Fruit fly (Drosophila melanogaster) whole organism, embryonic: ENCODE measurements around the gene CG7789.

ENCODE experiments used
- CG10462 ChIP-seq: fragments of 200-800 bp; sonication (Bioruptor generic); optimal IDR thresholded peaks from 2 replicates; lab custom pipeline; 2016; ENCODE audit warnings: missing biosample characterization, missing genetic modification characterization
- CG11247 ChIP-seq: fragments of 200-800 bp; sonication (Bioruptor generic); IDR thresholded peaks from 2 replicates; pipeline ENCODE4 v1.3.6; 2022; ENCODE audit warnings: missing biosample characterization, missing genetic modification characterization
- CG12391 ChIP-seq: fragments of 200-800 bp; sonication (Bioruptor generic); optimal IDR thresholded peaks from 3 replicates; lab custom pipeline; 2018; ENCODE audit warnings: missing biosample characterization, mild to moderate bottlenecking, missing genetic modification characterization, moderate library complexity
- CG13624 ChIP-seq: fragments of 200-800 bp; sonication (Bioruptor generic); optimal IDR thresholded peaks from 2 replicates; lab custom pipeline; 2016; ENCODE audit warnings: missing biosample characterization, missing genetic modification characterization
- CG14710 ChIP-seq: fragments of 200-800 bp; sonication (Bioruptor generic); optimal IDR thresholded peaks from 3 replicates; lab custom pipeline; 2019; ENCODE audit warnings: missing biosample characterization, mild to moderate bottlenecking, missing genetic modification characterization, moderate library complexity
- CG15514 ChIP-seq: fragments of 200-800 bp; sonication (Bioruptor generic); optimal IDR thresholded peaks from 3 replicates; lab custom pipeline; 2017; ENCODE audit warnings: missing biosample characterization, missing genetic modification characterization, mild to moderate bottlenecking, moderate library complexity, missing genetic modification reagents
- CG15601 ChIP-seq: fragments of 200-800 bp; sonication (Bioruptor generic); optimal IDR thresholded peaks from 3 replicates; lab custom pipeline; 2019; ENCODE audit warnings: missing biosample characterization, mild to moderate bottlenecking, missing genetic modification characterization, moderate library complexity
- CG15696 ChIP-seq: fragments of 200-800 bp; sonication (Bioruptor generic); optimal IDR thresholded peaks from 2 replicates; lab custom pipeline; 2019; ENCODE audit warnings: missing biosample characterization, mild to moderate bottlenecking, missing genetic modification characterization, moderate library complexity
- CG1602 ChIP-seq: fragments of 200-800 bp; sonication (Bioruptor generic); optimal IDR thresholded peaks from 3 replicates; lab custom pipeline; 2016; ENCODE audit warnings: missing biosample characterization, missing genetic modification characterization
- CG17802 ChIP-seq: fragments of 200-800 bp; sonication (Bioruptor generic); optimal IDR thresholded peaks from 2 replicates; lab custom pipeline; 2018; ENCODE audit warnings: missing biosample characterization, mild to moderate bottlenecking, missing genetic modification characterization, moderate library complexity
- CG1832 ChIP-seq: fragments of 200-800 bp; sonication (Bioruptor generic); optimal IDR thresholded peaks from 2 replicates; lab custom pipeline; 2017; ENCODE audit warnings: missing biosample characterization, mild to moderate bottlenecking, missing genetic modification characterization, inconsistent platforms
- CG18476 ChIP-seq: fragments of 200-800 bp; sonication (Bioruptor generic); optimal IDR thresholded peaks from 2 replicates; lab custom pipeline; 2016; ENCODE audit warnings: missing biosample characterization, mild to moderate bottlenecking, missing genetic modification characterization
- CG2202 ChIP-seq: fragments of 200-800 bp; sonication (Bioruptor generic); optimal IDR thresholded peaks from 2 replicates; lab custom pipeline; 2018; ENCODE audit warnings: missing biosample characterization, mild to moderate bottlenecking, missing genetic modification characterization
- CG32772 ChIP-seq: fragments of 200-800 bp; sonication (Bioruptor generic); IDR thresholded peaks from 2 replicates; pipeline ENCODE4 v1.3.6; 2022; ENCODE audit warnings: missing biosample characterization, missing genetic modification characterization
- CG3847 ChIP-seq: fragments of 200-800 bp; sonication (Bioruptor generic); IDR thresholded peaks from 2 replicates; pipeline ENCODE4 v1.3.6; 2022; ENCODE audit warnings: missing biosample characterization, missing genetic modification characterization
- CG5953 ChIP-seq: fragments of 200-800 bp; sonication (Bioruptor generic); IDR thresholded peaks from 2 replicates; pipeline ENCODE4 v1.3.6; 2022; ENCODE audit warnings: missing biosample characterization, missing genetic modification characterization
- CG7372 ChIP-seq: fragments of 200-800 bp; sonication (Bioruptor generic); IDR thresholded peaks from 2 replicates; pipeline ENCODE4 v1.3.6; 2022; ENCODE audit warnings: missing biosample characterization, missing genetic modification characterization
- CG7987 ChIP-seq: fragments of 200-800 bp; sonication (Bioruptor generic); optimal IDR thresholded peaks from 2 replicates; lab custom pipeline; 2018; ENCODE audit warnings: missing biosample characterization, mild to moderate bottlenecking, missing genetic modification characterization, moderate library complexity
- CG9876 ChIP-seq: fragments of 200-800 bp; sonication (Bioruptor generic); optimal IDR thresholded peaks from 2 replicates; lab custom pipeline; 2016; ENCODE audit warnings: missing biosample characterization, missing genetic modification characterization
- Dip2 ChIP-seq: fragments of 200-800 bp; sonication (Bioruptor generic); IDR thresholded peaks from 2 replicates; pipeline ENCODE4 v1.3.6; 2022; ENCODE audit warnings: missing biosample characterization, missing genetic modification characterization
- Dip3 ChIP-seq: fragments of 200-800 bp; sonication (Bioruptor generic); optimal IDR thresholded peaks from 3 replicates; lab custom pipeline; 2016; ENCODE audit warnings: missing biosample characterization, missing genetic modification characterization
- Doc3 ChIP-seq: fragments of 200-800 bp; sonication (Bioruptor generic); IDR thresholded peaks from 3 replicates; pipeline ENCODE4 v1.3.6; 2022; ENCODE audit warnings: missing biosample characterization, missing genetic modification characterization; ENCODE audit not compliant: partially characterized antibody
- Fer1 ChIP-seq: fragments of 200-800 bp; sonication (Bioruptor generic); optimal IDR thresholded peaks from 2 replicates; lab custom pipeline; 2017; ENCODE audit warnings: missing biosample characterization, mild to moderate bottlenecking, missing genetic modification characterization
- Fer2 ChIP-seq: fragments of 200-800 bp; sonication (Bioruptor generic); optimal IDR thresholded peaks from 2 replicates; lab custom pipeline; 2018; ENCODE audit warnings: missing biosample characterization, mild to moderate bottlenecking, missing genetic modification characterization, moderate library complexity
- Hey ChIP-seq: fragments of 200-800 bp; sonication (Bioruptor generic); optimal IDR thresholded peaks from 3 replicates; lab custom pipeline; 2018; ENCODE audit warnings: missing biosample characterization, mild to moderate bottlenecking, missing genetic modification characterization
- Lim3 ChIP-seq: fragments of 200-800 bp; sonication (Bioruptor generic); IDR thresholded peaks from 2 replicates; pipeline ENCODE4 v1.3.6; 2022; ENCODE audit warnings: missing biosample characterization, missing genetic modification characterization
- Lpt ChIP-seq: fragments of >200 bp; optimal IDR thresholded peaks from 2 replicates; lab custom pipeline; 2018; ENCODE audit warnings: missing biosample characterization, missing genetic modification characterization
- Mad ChIP-seq: fragments of 200-800 bp; sonication (Bioruptor generic); optimal IDR thresholded peaks from 2 replicates; lab custom pipeline; 2016; ENCODE audit warnings: missing biosample characterization, missing genetic modification characterization
- NFAT ChIP-seq: fragments of 200-800 bp; sonication (Bioruptor generic); IDR thresholded peaks from 2 replicates; pipeline ENCODE4 v1.3.6; 2022; ENCODE audit warnings: missing biosample characterization, missing genetic modification characterization
- Opbp ChIP-seq: fragments of 200-800 bp; sonication (Bioruptor generic); IDR thresholded peaks from 3 replicates; pipeline ENCODE4 v1.3.6; 2022; ENCODE audit warnings: missing biosample characterization, missing genetic modification characterization; ENCODE audit not compliant: partially characterized antibody
- PHDP ChIP-seq: fragments of 200-800 bp; sonication (Bioruptor generic); optimal IDR thresholded peaks from 3 replicates; lab custom pipeline; 2018; ENCODE audit warnings: missing biosample characterization, mild to moderate bottlenecking, missing genetic modification characterization, moderate library complexity
- Sox100B ChIP-seq: fragments of 200-800 bp; sonication (Bioruptor generic); optimal IDR thresholded peaks from 3 replicates; lab custom pipeline; 2018; ENCODE audit warnings: missing biosample characterization, mild to moderate bottlenecking, missing genetic modification characterization
- Trl ChIP-seq, 3 experiments: fragments of >200 bp in 2 of 3; fragments of 200-800 bp in 1 of 3; sonication (Bioruptor generic) in 1 of 3; optimal IDR thresholded peaks; 2 replicates in 1 of 3; 3 replicates in 2 of 3; lab custom pipeline; 2016 to 2017; ENCODE audit warnings: missing biosample characterization in 1 of 3, missing genetic modification characterization in 1 of 3
- ap ChIP-seq: fragments of 200-800 bp; sonication (Bioruptor generic); IDR thresholded peaks from 2 replicates; pipeline ENCODE4 v1.3.6; 2022; ENCODE audit warnings: missing biosample characterization, missing genetic modification characterization
- cas ChIP-seq: fragments of 200-800 bp; sonication (Bioruptor generic); IDR thresholded peaks from 2 replicates; pipeline ENCODE4 v1.3.6; 2022; ENCODE audit warnings: missing biosample characterization, missing genetic modification characterization
- caup ChIP-seq: fragments of 200-800 bp; sonication (Bioruptor generic); optimal IDR thresholded peaks from 3 replicates; lab custom pipeline; 2017; ENCODE audit warnings: missing biosample characterization, mild to moderate bottlenecking, missing genetic modification characterization, moderate library complexity; ENCODE audit not compliant: severe bottlenecking
- chn ChIP-seq: fragments of 200-800 bp; sonication (Bioruptor generic); optimal IDR thresholded peaks from 2 replicates; lab custom pipeline; 2016; ENCODE audit warnings: missing biosample characterization, missing genetic modification characterization
- fd102C ChIP-seq: fragments of 200-800 bp; sonication (Bioruptor generic); optimal IDR thresholded peaks from 2 replicates; lab custom pipeline; 2018; ENCODE audit warnings: missing biosample characterization, mild to moderate bottlenecking, missing genetic modification characterization, moderate library complexity
- hth ChIP-seq: fragments of >200 bp; optimal IDR thresholded peaks from 2 replicates; lab custom pipeline; 2017; ENCODE audit warnings: inconsistent platforms
- insv ChIP-seq, 2 experiments: fragments of 200-800 bp; sonication (Bioruptor generic); optimal IDR thresholded peaks; 3 replicates each; lab custom pipeline; 2016 to 2018; ENCODE audit warnings: missing biosample characterization in 2 of 2, missing genetic modification characterization in 2 of 2
- lilli ChIP-seq: fragments of 200-800 bp; sonication (Bioruptor generic); optimal IDR thresholded peaks from 3 replicates; lab custom pipeline; 2016; ENCODE audit warnings: missing biosample characterization, missing genetic modification characterization
- odd ChIP-seq: fragments of 200-800 bp; sonication (Bioruptor generic); optimal IDR thresholded peaks from 2 replicates; lab custom pipeline; 2017; ENCODE audit warnings: missing biosample characterization, mild to moderate bottlenecking, missing genetic modification characterization
- onecut ChIP-seq: fragments of 200-800 bp; sonication (Bioruptor generic); IDR thresholded peaks from 2 replicates; pipeline ENCODE4 v1.3.6; 2022; ENCODE audit warnings: missing biosample characterization, missing genetic modification characterization
- pfk ChIP-seq: fragments of 200-800 bp; sonication (Bioruptor generic); optimal IDR thresholded peaks from 2 replicates; lab custom pipeline; 2018; ENCODE audit warnings: missing biosample characterization, mild to moderate bottlenecking, missing genetic modification characterization, moderate library complexity
- pita ChIP-seq: fragments of 200-800 bp; sonication (Bioruptor generic); optimal IDR thresholded peaks from 2 replicates; lab custom pipeline; 2017; ENCODE audit warnings: missing biosample characterization, mild to moderate bottlenecking, missing genetic modification characterization
- ranshi ChIP-seq: fragments of 200-800 bp; sonication (Bioruptor generic); IDR thresholded peaks from 2 replicates; pipeline ENCODE4 v1.3.6; 2022; ENCODE audit warnings: missing biosample characterization, missing genetic modification characterization
- rib ChIP-seq: fragments of 200-800 bp; sonication (Bioruptor generic); IDR thresholded peaks from 2 replicates; pipeline ENCODE4 v1.3.6; 2022; ENCODE audit warnings: missing biosample characterization, missing genetic modification characterization
- scrt ChIP-seq: fragments of 200-800 bp; sonication (Bioruptor generic); optimal IDR thresholded peaks from 2 replicates; lab custom pipeline; 2018; ENCODE audit warnings: missing biosample characterization, mild to moderate bottlenecking, missing genetic modification characterization, moderate library complexity
- tup ChIP-seq: fragments of 200-800 bp; sonication (Bioruptor generic); optimal IDR thresholded peaks from 2 replicates; lab custom pipeline; 2016; ENCODE audit warnings: missing biosample characterization, mild to moderate bottlenecking, missing genetic modification characterization, moderate library complexity
- twi ChIP-seq: fragments of 200-800 bp; optimal IDR thresholded peaks from 2 replicates; lab custom pipeline; 2019; ENCODE audit warnings: missing biosample characterization, mild to moderate bottlenecking, missing genetic modification characterization, moderate library complexity

CG7789 gene

dm6 chr3R:29772090-29772794 lies 30.8 kb upstream of the CG7789 start (continued):
- no peak for TF ChIP-seq CG2202 (tag; lab: Kevin White, UChicago)
- peak in 1 of 2 experiments; percentile 96 for TF ChIP-seq Trl (optimal IDR thresholded peaks at IDR 0.05; lab: Kevin White, UChicago)
- TF ChIP-seq Trl (GFP tag; optimal IDR thresholded peaks at IDR 0.05; lab: Kevin White, UChicago) = peak; percentile 47
- no peak for TF ChIP-seq Mad
- TF ChIP-seq cas (GFP tag; lab: Robert Waterston, UW) = no peak
- peak; percentile 61 for TF ChIP-seq Sox100B
- TF ChIP-seq CG32772 = no peak
- no peak for TF ChIP-seq CG7987
- TF ChIP-seq CG1602 (GFP tag; lab: Kevin White, UChicago) = peak; percentile 21
- TF ChIP-seq Fer2 (tag; lab: Kevin White, UChicago) = no peak
- TF ChIP-seq insv (GFP tag; optimal IDR thresholded peaks at IDR 0.05; lab: Kevin White, UChicago) = no peak
- no peak for TF ChIP-seq ap (GFP tag; lab: Robert Waterston, UW)
- TF ChIP-seq hth = no peak
- no peak for TF ChIP-seq caup (GFP tag; lab: Kevin White, UChicago)
- TF ChIP-seq CG15601 (tag; lab: Kevin White, UChicago) = no peak
- peak; percentile 40 for TF ChIP-seq CG12391 (tag; lab: Kevin White, UChicago)
- no peak for TF ChIP-seq Lim3
- TF ChIP-seq CG5953 (GFP tag; lab: Robert Waterston, UW) = no peak
- TF ChIP-seq CG17802 = no peak
- TF ChIP-seq CG9876 = no peak
- peak; percentile 31 for TF ChIP-seq CG15696 (tag; lab: Kevin White, UChicago)
- peak; percentile 20 for TF ChIP-seq lilli
- TF ChIP-seq chn (GFP tag; lab: Kevin White, UChicago) = no peak
- TF ChIP-seq pita (GFP tag; lab: Kevin White, UChicago) = no peak
- TF ChIP-seq CG13624 (GFP tag; lab: Kevin White, UChicago) = no peak
- TF ChIP-seq Doc3 (GFP tag; lab: Robert Waterston, UW) = peak; percentile 28; the same call in 1 of the 3 replicates
- peak; percentile 98 for TF ChIP-seq CG15514 (GFP tag; lab: Kevin White, UChicago)
- no peak for TF ChIP-seq scrt
- no peak for TF ChIP-seq pfk (GFP tag; lab: Kevin White, UChicago)
- no peak for TF ChIP-seq tup (GFP tag; lab: Kevin White, UChicago)
- TF ChIP-seq Lpt = no peak
- no peak for TF ChIP-seq CG1832 (GFP tag; lab: Kevin White, UChicago)
- peak; percentile 13 for TF ChIP-seq odd (GFP tag; lab: Kevin White, UChicago)
- TF ChIP-seq NFAT (GFP tag; lab: Robert Waterston, UW) = peak; percentile 75
- TF ChIP-seq twi (tag; lab: Kevin White, UChicago) = no peak
- no peak for TF ChIP-seq CG7372 (GFP tag; lab: Robert Waterston, UW)
- no peak for TF ChIP-seq CG10462
- no peak for TF ChIP-seq Opbp
- no peak for TF ChIP-seq CG11247 (GFP tag; lab: Robert Waterston, UW)
- TF ChIP-seq ranshi (GFP tag; lab: Robert Waterston, UW) = no peak
- TF ChIP-seq fd102C (GFP tag; lab: Kevin White, UChicago) = no peak
- 0 out of 2 replicates have a peak, but pooled peaks have one; percentile 19 for TF ChIP-seq CG3847 (GFP tag; lab: Robert Waterston, UW)
- TF ChIP-seq CG18476 (GFP tag; lab: Kevin White, UChicago) = no peak
- no peak for TF ChIP-seq Dip2 (GFP tag; lab: Robert Waterston, UW)
- peak; percentile 61 for TF ChIP-seq CG14710
- no peak for TF ChIP-seq onecut (GFP tag; lab: Robert Waterston, UW)
- no peak for TF ChIP-seq Fer1
- TF ChIP-seq rib (GFP tag; lab: Robert Waterston, UW) = no peak
- no peak for TF ChIP-seq Dip3 (GFP tag; lab: Kevin White, UChicago)
- no peak for TF ChIP-seq Hey
- no peak for TF ChIP-seq PHDP
